Worm (Caenorhabditis elegans): ENCODE results near the gene T01G1.4.

Gene T01G1.4

ce11 chrIV:11316640-11317039, 44.7 kb downstream of the T01G1.4 start:
- no peak for TF ChIP-seq nhr-21 (tag; optimal IDR thresholded peaks at IDR 0.05)
- TF ChIP-seq ztf-4 (tag; optimal IDR thresholded peaks at IDR 0.05): no peak

DNA sequence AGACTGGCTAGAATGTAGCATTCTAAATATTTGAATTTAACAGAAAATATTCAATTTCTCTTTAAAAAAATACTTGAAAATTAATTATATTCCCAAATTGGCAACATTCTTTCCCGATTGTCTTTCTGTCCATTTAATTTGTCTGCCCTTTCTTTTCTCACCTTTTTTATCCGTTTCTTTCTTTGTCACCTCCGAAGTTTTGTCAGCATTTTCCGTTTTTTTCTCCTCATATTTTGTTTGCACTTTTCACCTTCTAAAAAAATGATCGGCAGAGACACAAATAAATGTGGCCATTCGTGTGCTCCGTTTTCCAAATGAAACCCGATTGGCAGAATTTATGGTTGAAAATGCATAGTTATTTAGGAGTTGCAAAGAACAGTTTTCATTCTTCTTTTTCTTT, 45.2 kb downstream of the T01G1.4 start:
- no peak for TF ChIP-seq blmp-1 (tag; optimal IDR thresholded peaks at IDR 0.05; ENCODE audit: insufficient read depth)
- TF ChIP-seq lsy-2 (tag; optimal IDR thresholded peaks at IDR 0.05): peak in 1 of 2 experiments; percentile 0
- TF ChIP-seq ZK546.5 (tag; optimal IDR thresholded peaks at IDR 0.05): no peak
- no peak for TF ChIP-seq unc-55 (GFP tag; optimal IDR thresholded peaks at IDR 0.05)

DNA sequence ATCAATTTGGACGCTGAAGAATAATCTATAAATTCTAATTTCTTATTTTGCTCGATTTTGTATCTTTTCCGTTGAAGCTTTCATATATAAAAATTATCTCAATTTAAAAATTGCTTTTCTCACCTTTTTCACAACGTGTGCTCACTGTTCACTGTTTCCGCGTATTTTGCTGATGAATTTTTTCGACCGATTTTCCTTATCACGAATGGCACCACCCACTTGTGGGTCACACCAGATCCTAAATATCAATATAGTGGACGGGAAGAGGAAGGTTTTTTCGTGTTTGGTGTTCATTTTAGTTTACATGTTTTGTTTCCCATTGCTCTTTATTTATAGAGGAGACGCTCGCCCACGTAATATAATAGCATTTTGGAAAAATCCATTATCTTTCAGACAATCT, 45.6 kb downstream of the T01G1.4 start:
- TF ChIP-seq ztf-11 (tag; optimal IDR thresholded peaks at IDR 0.05) (no peak), nhr-25 (tag; optimal IDR thresholded peaks at IDR 0.05) (no peak), lin-13 (GFP tag; optimal IDR thresholded peaks at IDR 0.05) (no peak), nhr-77 (tag; optimal IDR thresholded peaks at IDR 0.05) (no peak), fos-1 (tag; optimal IDR thresholded peaks at IDR 0.05) (no peak), Y55F3AM.14 (GFP tag; optimal IDR thresholded peaks at IDR 0.05) (no peak), blmp-1 (tag; optimal IDR thresholded peaks at IDR 0.05; ENCODE audit: insufficient read depth) (no peak), ZK546.5 (tag; optimal IDR thresholded peaks at IDR 0.05) (no peak), mbf-1 (tag; optimal IDR thresholded peaks at IDR 0.05) (no peak), nhr-129 (tag; optimal IDR thresholded peaks at IDR 0.05) (no peak), nhr-23 (tag; optimal IDR thresholded peaks at IDR 0.05) (no peak), aly-2 (tag; optimal IDR thresholded peaks at IDR 0.05) (no peak), sma-3 (GFP tag; optimal IDR thresholded peaks at IDR 0.05) (no peak), dmd-4 (tag; optimal IDR thresholded peaks at IDR 0.05) (no peak)

ce11 chrIV:11314885-11315284, 46.4 kb downstream of the T01G1.4 start, which contains the start of the genes B0035.3, B0035.22 and pfd-4:
Gene B0035.3 (minus strand): TSS chrIV:11314998.
Gene B0035.22 (plus strand): TSS chrIV:11315153.
Gene pfd-4 (plus strand): TSS chrIV:11315207.
- TF ChIP-seq aly-2 (tag; optimal IDR thresholded peaks at IDR 0.05): no peak
- peak; percentile 38 for TF ChIP-seq gmeb-1 (tag; optimal IDR thresholded peaks at IDR 0.05)
- TF ChIP-seq nhr-6 (tag; optimal IDR thresholded peaks at IDR 0.05): no peak
- no peak for TF ChIP-seq lin-11 (tag; optimal IDR thresholded peaks at IDR 0.05)
- no peak for TF ChIP-seq elt-3 (tag; optimal IDR thresholded peaks at IDR 0.05)
- TF ChIP-seq sma-9 (GFP tag; optimal IDR thresholded peaks at IDR 0.05): peak; percentile 66
- no peak for TF ChIP-seq sma-9 (tag; optimal IDR thresholded peaks at IDR 0.05)
- TF ChIP-seq ama-1 (optimal IDR thresholded peaks at IDR 0.05): no peak
- TF ChIP-seq nhr-10 (tag; optimal IDR thresholded peaks at IDR 0.05): no peak
- no peak for TF ChIP-seq nhr-11 (tag; optimal IDR thresholded peaks at IDR 0.05)
- TF ChIP-seq egl-27 (tag; optimal IDR thresholded peaks at IDR 0.05): no peak
- peak; percentile 72 for TF ChIP-seq crh-2 (tag; optimal IDR thresholded peaks at IDR 0.05)
- no peak for TF ChIP-seq dmd-4 (tag; optimal IDR thresholded peaks at IDR 0.05)
- peak; percentile 1 to 79 for TF ChIP-seq lsy-2 (tag; optimal IDR thresholded peaks at IDR 0.05)
- no peak for TF ChIP-seq mdl-1 (tag; optimal IDR thresholded peaks at IDR 0.05)
- no peak for TF ChIP-seq ZK546.5 (tag; optimal IDR thresholded peaks at IDR 0.05)
- TF ChIP-seq unc-39 (tag; optimal IDR thresholded peaks at IDR 0.05): no peak
- no peak for TF ChIP-seq zag-1 (tag; optimal IDR thresholded peaks at IDR 0.05)
- peak; percentile 53 for TF ChIP-seq sem-4 (tag; optimal IDR thresholded peaks at IDR 0.05)
- TF ChIP-seq unc-55 (GFP tag; optimal IDR thresholded peaks at IDR 0.05): peak; percentile 76
- TF ChIP-seq F13H6.1 (tag; optimal IDR thresholded peaks at IDR 0.05): peak; percentile 50
- TF ChIP-seq lin-13 (GFP tag; optimal IDR thresholded peaks at IDR 0.05): peak; percentile 36
- TF ChIP-seq lin-39 (tag; optimal IDR thresholded peaks at IDR 0.05): no peak
- TF ChIP-seq ceh-82 (tag; optimal IDR thresholded peaks at IDR 0.05): no peak
- peak; percentile 73 for TF ChIP-seq C34F6.9 (tag; optimal IDR thresholded peaks at IDR 0.05)
- no peak for TF ChIP-seq blmp-1 (tag; optimal IDR thresholded peaks at IDR 0.05; ENCODE audit: insufficient read depth)
- no peak for TF ChIP-seq mbf-1 (tag; optimal IDR thresholded peaks at IDR 0.05)
- TF ChIP-seq nhr-12 (tag; optimal IDR thresholded peaks at IDR 0.05): no peak
- TF ChIP-seq nhr-23 (tag; optimal IDR thresholded peaks at IDR 0.05): no peak
- no peak for TF ChIP-seq ceh-16 (tag; optimal IDR thresholded peaks at IDR 0.05)
- no peak for TF ChIP-seq ztf-1 (GFP tag; conservative IDR thresholded peaks at IDR 0.05)
- no peak for TF ChIP-seq nhr-129 (tag; optimal IDR thresholded peaks at IDR 0.05)
- no peak for TF ChIP-seq ztf-11 (tag; optimal IDR thresholded peaks at IDR 0.05)
- TF ChIP-seq ztf-4 (tag; optimal IDR thresholded peaks at IDR 0.05): no peak
- no peak for TF ChIP-seq elt-1 (tag; optimal IDR thresholded peaks at IDR 0.05)
- TF ChIP-seq Y55F3AM.14 (GFP tag; optimal IDR thresholded peaks at IDR 0.05): no peak
- TF ChIP-seq nhr-25 (tag; optimal IDR thresholded peaks at IDR 0.05): no peak
- TF ChIP-seq fos-1 (tag; optimal IDR thresholded peaks at IDR 0.05): no peak
- no peak for TF ChIP-seq peb-1 (tag; optimal IDR thresholded peaks at IDR 0.05)
- no peak for TF ChIP-seq snpc-4 (tag; optimal IDR thresholded peaks at IDR 0.05)
- TF ChIP-seq R02D3.7 (tag; optimal IDR thresholded peaks at IDR 0.05): no peak
- no peak for TF ChIP-seq nhr-21 (tag; optimal IDR thresholded peaks at IDR 0.05)
- no peak for TF ChIP-seq alr-1 (tag; optimal IDR thresholded peaks at IDR 0.05)
- TF ChIP-seq sma-3 (GFP tag; optimal IDR thresholded peaks at IDR 0.05): peak; percentile 53
- no peak for TF ChIP-seq unc-62 (GFP tag; optimal IDR thresholded peaks at IDR 0.05)
- no peak for TF ChIP-seq nhr-77 (tag; optimal IDR thresholded peaks at IDR 0.05)
- no peak for TF ChIP-seq skn-1 (tag; optimal IDR thresholded peaks at IDR 0.05)

Measured in whole organism, L2 larva.